Fruit fly (Drosophila melanogaster) whole organism, embryonic: ENCODE results near the gene rost.

ENCODE experiments used
- Adf1 ChIP-seq: fragments of 200-800 bp; sonication (Bioruptor generic); IDR thresholded peaks from 2 replicates; pipeline ENCODE4 v1.3.6; 2022; ENCODE audit warnings: missing biosample characterization, missing genetic modification characterization
- Bdp1 ChIP-seq: fragments of 200-800 bp; sonication (Bioruptor generic); optimal IDR thresholded peaks from 3 replicates; lab custom pipeline; 2016; ENCODE audit warnings: missing biosample characterization, missing genetic modification characterization
- CG10209 ChIP-seq: fragments of 200-800 bp; sonication (Bioruptor generic); optimal IDR thresholded peaks from 3 replicates; lab custom pipeline; 2017; ENCODE audit warnings: missing biosample characterization, mild to moderate bottlenecking, missing genetic modification characterization, missing genetic modification reagents
- CG10565 ChIP-seq: fragments of 200-800 bp; sonication (Bioruptor generic); optimal IDR thresholded peaks from 3 replicates; lab custom pipeline; 2016; ENCODE audit warnings: missing biosample characterization, mild to moderate bottlenecking, missing genetic modification characterization
- CG10959 ChIP-seq: fragments of 200-800 bp; sonication (Bioruptor generic); IDR thresholded peaks from 2 replicates; pipeline ENCODE4 v1.3.6; 2022; ENCODE audit warnings: missing biosample characterization, missing genetic modification characterization
- CG14441 ChIP-seq: fragments of 200-800 bp; sonication (Bioruptor generic); IDR thresholded peaks from 2 replicates; pipeline ENCODE4 v1.3.6; 2022; ENCODE audit warnings: missing biosample characterization, missing genetic modification characterization
- CG15011 ChIP-seq: fragments of 200-800 bp; sonication (Bioruptor generic); optimal IDR thresholded peaks from 3 replicates; lab custom pipeline; 2018; ENCODE audit warnings: missing biosample characterization, mild to moderate bottlenecking, missing genetic modification characterization
- CG15601 ChIP-seq: fragments of 200-800 bp; sonication (Bioruptor generic); optimal IDR thresholded peaks from 3 replicates; lab custom pipeline; 2019; ENCODE audit warnings: missing biosample characterization, mild to moderate bottlenecking, missing genetic modification characterization, moderate library complexity
- CG16815 ChIP-seq: fragments of 200-800 bp; sonication (Bioruptor generic); optimal IDR thresholded peaks from 3 replicates; lab custom pipeline; 2017; ENCODE audit warnings: missing biosample characterization, mild to moderate bottlenecking, missing genetic modification characterization
- CG17385 ChIP-seq: fragments of 200-800 bp; sonication (Bioruptor generic); optimal IDR thresholded peaks from 3 replicates; lab custom pipeline; 2018; ENCODE audit warnings: missing biosample characterization, mild to moderate bottlenecking, missing genetic modification characterization
- CG18764 ChIP-seq: fragments of 200-800 bp; sonication (Bioruptor generic); optimal IDR thresholded peaks from 3 replicates; lab custom pipeline; 2016; ENCODE audit warnings: missing biosample characterization, missing genetic modification characterization
- CG30431 ChIP-seq: fragments of 200-800 bp; sonication (Bioruptor generic); optimal IDR thresholded peaks from 2 replicates; lab custom pipeline; 2017; ENCODE audit warnings: missing biosample characterization, missing genetic modification characterization
- CG32532 ChIP-seq: fragments of 200-800 bp; sonication (Bioruptor generic); IDR thresholded peaks from 2 replicates; pipeline ENCODE4 v1.3.6; 2022; ENCODE audit warnings: missing biosample characterization, missing genetic modification characterization
- CG33213 ChIP-seq: fragments of 200-800 bp; sonication (Bioruptor generic); optimal IDR thresholded peaks from 3 replicates; lab custom pipeline; 2016; ENCODE audit warnings: missing biosample characterization, missing genetic modification characterization
- CG4328 ChIP-seq: fragments of 200-800 bp; sonication (Bioruptor generic); optimal IDR thresholded peaks from 3 replicates; lab custom pipeline; 2017; ENCODE audit warnings: missing biosample characterization, missing genetic modification reagents, missing genetic modification characterization
- CG5180 ChIP-seq: fragments of 200-800 bp; sonication (Bioruptor generic); optimal IDR thresholded peaks from 3 replicates; lab custom pipeline; 2017; ENCODE audit warnings: missing biosample characterization, missing genetic modification characterization, mild to moderate bottlenecking, moderate library complexity, missing genetic modification reagents
- CG8359 ChIP-seq: fragments of 200-800 bp; sonication (Bioruptor generic); optimal IDR thresholded peaks from 2 replicates; lab custom pipeline; 2017; ENCODE audit warnings: missing biosample characterization, mild to moderate bottlenecking, missing genetic modification characterization, borderline replicate concordance
- CG9727 ChIP-seq: fragments of 200-800 bp; sonication (Bioruptor generic); optimal IDR thresholded peaks from 3 replicates; lab custom pipeline; 2017; ENCODE audit warnings: missing biosample characterization, mild to moderate bottlenecking, missing genetic modification characterization
- Chrac-16 ChIP-seq: fragments of 200-800 bp; sonication (Bioruptor generic); optimal IDR thresholded peaks from 3 replicates; lab custom pipeline; 2016; ENCODE audit warnings: missing biosample characterization, missing genetic modification characterization
- Dll ChIP-seq: fragments of 200-800 bp; sonication (Bioruptor generic); IDR thresholded peaks from 4 replicates; pipeline ENCODE4 v1.3.6; 2022; ENCODE audit warnings: missing biosample characterization, missing genetic modification characterization; ENCODE audit not compliant: partially characterized antibody
- Fer2 ChIP-seq: fragments of 200-800 bp; sonication (Bioruptor generic); optimal IDR thresholded peaks from 2 replicates; lab custom pipeline; 2018; ENCODE audit warnings: missing biosample characterization, mild to moderate bottlenecking, missing genetic modification characterization, moderate library complexity
- H2.0 ChIP-seq: fragments of 200-800 bp; sonication (Bioruptor generic); IDR thresholded peaks from 2 replicates; pipeline ENCODE4 v1.3.6; 2022; ENCODE audit warnings: missing biosample characterization, missing genetic modification characterization
- HmgD ChIP-seq: fragments of 200-800 bp; sonication (Bioruptor generic); optimal IDR thresholded peaks from 3 replicates; lab custom pipeline; 2016; ENCODE audit warnings: missing biosample characterization, missing genetic modification characterization
- MTF-1 ChIP-seq: fragments of 200-800 bp; sonication (Bioruptor generic); optimal IDR thresholded peaks from 2 replicates; lab custom pipeline; 2018; ENCODE audit warnings: missing biosample characterization, mild to moderate bottlenecking, missing genetic modification characterization, borderline replicate concordance
- Meics ChIP-seq: fragments of 200-800 bp; sonication (Bioruptor generic); optimal IDR thresholded peaks from 2 replicates; lab custom pipeline; 2017; ENCODE audit warnings: missing biosample characterization, mild to moderate bottlenecking, missing genetic modification characterization
- Mes4 ChIP-seq: fragments of 200-800 bp; sonication (Bioruptor generic); optimal IDR thresholded peaks from 2 replicates; lab custom pipeline; 2016; ENCODE audit warnings: missing biosample characterization, missing genetic modification characterization
- Nf-YC ChIP-seq: fragments of 200-800 bp; optimal IDR thresholded peaks from 3 replicates; lab custom pipeline; 2019; ENCODE audit warnings: missing biosample characterization, mild to moderate bottlenecking, missing genetic modification characterization, moderate library complexity
- Ptx1 ChIP-seq: fragments of 200-800 bp; sonication (Bioruptor generic); IDR thresholded peaks from 2 replicates; pipeline ENCODE4 v1.3.6; 2022; ENCODE audit warnings: missing biosample characterization, missing genetic modification characterization
- Six4 ChIP-seq: fragments of 200-800 bp; sonication (Bioruptor generic); optimal IDR thresholded peaks from 2 replicates; lab custom pipeline; 2016; ENCODE audit warnings: missing biosample characterization, missing genetic modification characterization
- Xbp1 ChIP-seq: fragments of 200-800 bp; sonication (Bioruptor generic); optimal IDR thresholded peaks from 3 replicates; lab custom pipeline; 2016; ENCODE audit warnings: missing biosample characterization, mild to moderate bottlenecking, missing genetic modification characterization
- ab ChIP-seq: fragments of 200-800 bp; sonication (Bioruptor generic); optimal IDR thresholded peaks from 2 replicates; lab custom pipeline; 2016; ENCODE audit warnings: missing biosample characterization, missing genetic modification characterization
- al ChIP-seq: fragments of 200-800 bp; sonication (Bioruptor generic); IDR thresholded peaks from 2 replicates; pipeline ENCODE4 v1.3.6; 2022; ENCODE audit warnings: missing biosample characterization, missing genetic modification characterization
- aop ChIP-seq: fragments of 200-800 bp; sonication (Bioruptor generic); IDR thresholded peaks from 2 replicates; pipeline ENCODE4 v1.3.6; 2022; ENCODE audit warnings: missing biosample characterization, missing genetic modification characterization
- ap ChIP-seq: fragments of 200-800 bp; sonication (Bioruptor generic); IDR thresholded peaks from 2 replicates; pipeline ENCODE4 v1.3.6; 2022; ENCODE audit warnings: missing biosample characterization, missing genetic modification characterization
- chif ChIP-seq, 2 experiments: fragments of 200-800 bp; sonication (Bioruptor generic); optimal IDR thresholded peaks; 3 replicates each; lab custom pipeline; 2016; ENCODE audit warnings: missing biosample characterization in 2 of 2, missing genetic modification characterization in 2 of 2
- cwo ChIP-seq: fragments of 200-800 bp; sonication (Bioruptor generic); optimal IDR thresholded peaks from 3 replicates; lab custom pipeline; 2017; ENCODE audit warnings: missing biosample characterization, missing genetic modification characterization, mild to moderate bottlenecking, moderate library complexity, missing genetic modification reagents
- da ChIP-seq: fragments of 200-800 bp; sonication (Bioruptor generic); optimal IDR thresholded peaks from 2 replicates; lab custom pipeline; 2016; ENCODE audit warnings: missing biosample characterization, missing genetic modification characterization
- dm ChIP-seq: fragments of 200-800 bp; sonication (Bioruptor generic); optimal IDR thresholded peaks from 3 replicates; lab custom pipeline; 2016; ENCODE audit warnings: missing biosample characterization, missing genetic modification characterization
- esg ChIP-seq: fragments of 200-800 bp; sonication (Bioruptor generic); conservative IDR thresholded peaks from 2 replicates; pipeline ENCODE4 v1.3.6; 2022; ENCODE audit warnings: missing biosample characterization, missing genetic modification characterization
- fd3F ChIP-seq: fragments of 200-800 bp; sonication (Bioruptor generic); optimal IDR thresholded peaks from 2 replicates; lab custom pipeline; 2018; ENCODE audit warnings: missing biosample characterization, mild to moderate bottlenecking, missing genetic modification characterization, moderate library complexity
- fd96Cb ChIP-seq: fragments of 200-800 bp; sonication (Bioruptor generic); optimal IDR thresholded peaks from 2 replicates; lab custom pipeline; 2018; ENCODE audit warnings: missing biosample characterization, mild to moderate bottlenecking, missing genetic modification characterization, moderate library complexity
- gt ChIP-seq: fragments of 200-800 bp; sonication (Bioruptor generic); IDR thresholded peaks from 2 replicates; pipeline ENCODE4 v1.3.6; 2022; ENCODE audit warnings: missing biosample characterization, missing genetic modification characterization
- hth ChIP-seq: fragments of >200 bp; optimal IDR thresholded peaks from 2 replicates; lab custom pipeline; 2017; ENCODE audit warnings: inconsistent platforms
- jing ChIP-seq: fragments of 200-800 bp; sonication (Bioruptor generic); optimal IDR thresholded peaks from 2 replicates; lab custom pipeline; 2018; ENCODE audit warnings: missing biosample characterization, mild to moderate bottlenecking, missing genetic modification characterization
- kah ChIP-seq: fragments of 200-800 bp; sonication (Bioruptor generic); optimal IDR thresholded peaks from 2 replicates; lab custom pipeline; 2018; ENCODE audit warnings: missing biosample characterization, mild to moderate bottlenecking, missing genetic modification characterization
- maf-S ChIP-seq: fragments of 200-800 bp; sonication (Bioruptor generic); optimal IDR thresholded peaks from 2 replicates; lab custom pipeline; 2016; ENCODE audit warnings: missing biosample characterization, missing genetic modification characterization
- oc ChIP-seq: fragments of 200-800 bp; sonication (Bioruptor generic); optimal IDR thresholded peaks from 2 replicates; lab custom pipeline; 2018; ENCODE audit warnings: missing biosample characterization, mild to moderate bottlenecking, missing genetic modification characterization, moderate library complexity
- so ChIP-seq: fragments of 200-800 bp; sonication (Bioruptor generic); IDR thresholded peaks from 3 replicates; pipeline ENCODE4 v1.3.6; 2022; ENCODE audit warnings: missing biosample characterization, missing genetic modification characterization
- sob ChIP-seq: fragments of 200-800 bp; sonication (Bioruptor generic); IDR thresholded peaks from 2 replicates; pipeline ENCODE4 v1.3.6; 2022; ENCODE audit warnings: missing biosample characterization, missing genetic modification characterization
- yki ChIP-seq: fragments of >200 bp; optimal IDR thresholded peaks from 3 replicates; lab custom pipeline; 2018

Gene rost

DNA sequence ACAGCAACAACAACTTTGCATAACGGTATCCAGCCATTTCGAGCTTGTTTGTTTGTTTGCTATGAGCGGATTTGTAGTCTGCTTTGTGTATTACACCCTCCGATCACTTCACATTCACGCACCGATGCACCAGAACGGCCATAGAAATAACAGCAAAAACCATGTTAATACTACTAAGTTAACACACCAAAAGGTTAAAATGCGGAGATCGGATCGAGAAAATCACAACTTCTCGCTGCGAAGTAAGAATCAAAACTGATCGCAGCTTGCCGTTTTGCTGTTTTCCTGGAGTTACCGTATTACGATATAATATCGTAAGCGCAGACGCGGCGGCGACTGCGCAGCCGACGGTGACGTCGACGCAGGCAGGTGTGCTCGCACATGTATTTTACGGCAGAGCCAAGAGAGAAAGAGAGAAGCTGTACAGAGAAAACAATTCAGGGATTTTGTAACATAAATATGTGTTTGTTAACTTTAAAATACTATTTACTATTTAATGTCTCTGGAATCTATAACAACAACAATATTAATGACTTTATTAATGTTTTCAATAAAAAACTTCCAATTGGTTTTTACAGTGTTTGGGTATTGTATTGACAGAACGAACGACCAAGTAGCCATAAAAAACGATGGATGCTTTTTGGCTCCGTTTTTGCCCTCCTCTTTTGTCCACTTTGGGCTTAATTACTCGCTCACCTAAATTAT, 4.6 kb downstream of the rost start, which contains the start of gene CG13101 (continued):
- peak; percentile 61 for TF ChIP-seq CG10565 (GFP tag; lab: Kevin White, UChicago)
- peak; percentile 93 for TF ChIP-seq H2.0 (GFP tag; lab: Robert Waterston, UW)
- TF ChIP-seq CG5180 (GFP tag; lab: Kevin White, UChicago): peak; percentile 75
- TF ChIP-seq CG9727 (GFP tag; lab: Kevin White, UChicago): peak; percentile 95
- TF ChIP-seq CG14441 (GFP tag; lab: Robert Waterston, UW): peak; percentile 93
- TF ChIP-seq oc: peak; percentile 93
- TF ChIP-seq Nf-YC (tag; lab: Kevin White, UChicago): peak; percentile 71
- peak; percentile 76 for TF ChIP-seq CG16815 (GFP tag; lab: Kevin White, UChicago)
- peak; percentile 89 for TF ChIP-seq cwo (GFP tag; lab: Kevin White, UChicago)
- peak; percentile 97 for TF ChIP-seq CG32532
- TF ChIP-seq CG33213 (GFP tag; lab: Kevin White, UChicago): peak; percentile 56
- TF ChIP-seq CG15601 (tag; lab: Kevin White, UChicago): peak; percentile 89
- peak; percentile 69 for TF ChIP-seq gt (GFP tag; lab: Robert Waterston, UW)
- peak; percentile 89 for TF ChIP-seq al (GFP tag; lab: Robert Waterston, UW)
- no peak for TF ChIP-seq aop (GFP tag; lab: Robert Waterston, UW)
- peak; percentile 77 for TF ChIP-seq Bdp1 (GFP tag; lab: Kevin White, UChicago)
- TF ChIP-seq CG30431: peak; percentile 70
- no peak for TF ChIP-seq hth (lab: Kevin White, UChicago)
- peak; percentile 95 for TF ChIP-seq Ptx1 (GFP tag; lab: Robert Waterston, UW)
- TF ChIP-seq so (GFP tag; lab: Robert Waterston, UW): peak; percentile 95
- peak; percentile 57 for TF ChIP-seq jing (GFP tag; lab: Kevin White, UChicago)
- TF ChIP-seq HmgD: no peak
- peak; percentile 89 for TF ChIP-seq Chrac-16 (GFP tag; lab: Kevin White, UChicago)
- TF ChIP-seq chif (GFP tag; optimal IDR thresholded peaks at IDR 0.05; lab: Kevin White, UChicago): peak; percentile 80 to 86
- TF ChIP-seq CG18764 (GFP tag; lab: Kevin White, UChicago): peak; percentile 83
- peak; percentile 24 for TF ChIP-seq CG4328
- TF ChIP-seq esg: peak; percentile 92
- TF ChIP-seq Meics (GFP tag; lab: Kevin White, UChicago): peak; percentile 93
- TF ChIP-seq Fer2 (tag; lab: Kevin White, UChicago): peak; percentile 69
- TF ChIP-seq fd96Cb: peak; percentile 88
- no peak for TF ChIP-seq ab (GFP tag; lab: Kevin White, UChicago)
- peak; percentile 79 for TF ChIP-seq MTF-1
- peak; percentile 79 for TF ChIP-seq CG8359
- peak; percentile 50 for TF ChIP-seq da (GFP tag; lab: Kevin White, UChicago)
- TF ChIP-seq CG15011 (GFP tag; lab: Kevin White, UChicago): peak; percentile 82
- peak; percentile 80 for TF ChIP-seq maf-S (GFP tag; lab: Kevin White, UChicago)
- TF ChIP-seq dm (GFP tag; lab: Kevin White, UChicago): peak; percentile 50
- TF ChIP-seq CG10959 (GFP tag; lab: Robert Waterston, UW): peak; percentile 85
- TF ChIP-seq sob (GFP tag; lab: Robert Waterston, UW): peak; percentile 96
- peak; percentile 89 for TF ChIP-seq CG10209 (GFP tag; lab: Kevin White, UChicago)
- peak; percentile 71 for TF ChIP-seq Mes4 (GFP tag; lab: Kevin White, UChicago)
- no peak for TF ChIP-seq yki (lab: Kevin White, UChicago)
- TF ChIP-seq fd3F (GFP tag; lab: Kevin White, UChicago): peak; percentile 92
- TF ChIP-seq CG17385 (GFP tag; lab: Kevin White, UChicago): peak; percentile 89
- TF ChIP-seq Six4 (GFP tag; lab: Kevin White, UChicago): peak; percentile 83
- TF ChIP-seq Dll (GFP tag; lab: Robert Waterston, UW): no peak
- TF ChIP-seq ap (GFP tag; lab: Robert Waterston, UW): peak; percentile 90
- TF ChIP-seq Adf1 (GFP tag; lab: Robert Waterston, UW): peak; percentile 94
- TF ChIP-seq Xbp1 (GFP tag; lab: Kevin White, UChicago): peak; percentile 91
- TF ChIP-seq kah (GFP tag; lab: Kevin White, UChicago): peak; percentile 68
